Fruit fly (Drosophila melanogaster) whole organism, larva: ENCODE data around the gene tko.

ENCODE experiments used
- noc ChIP-seq: fragments of 200-800 bp; sonication (Bioruptor generic); optimal IDR thresholded peaks from 3 replicates; lab custom pipeline; 2019; ENCODE audit warnings: missing biosample characterization, mild to moderate bottlenecking, missing genetic modification characterization, moderate library complexity

tko gene

dm6 chrX:2443798-2444197, at the start of gene tko:
Gene tko, minus strand, starts transcription at chrX:2443976.
- TF ChIP-seq noc (tag; lab: Kevin White, UChicago): no peak

DNA sequence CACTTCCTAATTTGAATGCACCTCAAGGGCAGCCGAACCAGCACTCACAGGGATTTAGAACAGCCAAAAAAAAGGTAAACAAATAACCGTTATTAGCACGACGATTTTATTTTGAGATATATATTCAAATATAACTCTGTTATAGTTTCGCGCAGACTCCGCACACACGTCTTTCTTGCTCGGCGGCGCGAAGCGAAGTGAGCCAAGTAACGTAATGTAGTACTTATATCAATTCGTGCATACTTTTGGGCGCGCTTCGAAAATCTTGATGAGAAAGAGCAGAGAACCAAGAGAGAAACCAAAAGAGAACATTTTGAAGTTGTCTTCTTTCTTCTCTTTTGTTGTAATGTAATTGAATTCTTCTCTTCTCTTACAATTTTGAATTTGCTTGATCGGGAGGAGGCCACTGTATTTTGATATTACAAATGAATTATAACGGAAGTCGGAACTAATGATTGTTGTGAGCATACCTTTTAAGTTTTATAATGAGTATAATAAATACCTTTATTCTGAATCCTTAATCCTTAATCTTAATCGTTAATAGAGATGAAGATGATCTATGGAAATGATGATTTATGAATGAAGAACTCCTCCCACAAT, 26.2 kb upstream of the tko start, which contains the start of gene boi:
TSS of gene boi (minus strand) at position 201 of the 600 bp plus-strand sequence.
- TF ChIP-seq noc (tag; lab: Kevin White, UChicago): no peak

DNA sequence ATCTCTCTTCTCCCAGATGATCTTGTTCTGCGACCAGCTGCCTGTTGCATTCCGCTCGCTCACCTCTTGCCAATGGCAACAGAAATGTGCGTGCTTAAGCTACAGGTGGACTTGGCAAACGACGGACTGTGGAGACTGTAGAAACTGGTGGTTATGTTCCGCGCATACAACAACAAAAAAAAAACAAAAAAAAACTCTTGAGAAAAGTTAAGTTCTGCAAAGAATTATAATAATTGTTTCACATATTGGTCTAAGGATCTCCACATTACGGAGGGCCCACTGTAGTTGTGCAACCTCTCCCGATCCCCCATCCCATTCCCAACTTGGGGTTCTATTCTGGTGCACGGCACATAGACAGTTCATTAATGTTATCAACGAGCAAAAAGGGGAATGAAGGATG, 24.8 kb upstream of the tko start:
- TF ChIP-seq noc (tag; lab: Kevin White, UChicago): no peak

DNA sequence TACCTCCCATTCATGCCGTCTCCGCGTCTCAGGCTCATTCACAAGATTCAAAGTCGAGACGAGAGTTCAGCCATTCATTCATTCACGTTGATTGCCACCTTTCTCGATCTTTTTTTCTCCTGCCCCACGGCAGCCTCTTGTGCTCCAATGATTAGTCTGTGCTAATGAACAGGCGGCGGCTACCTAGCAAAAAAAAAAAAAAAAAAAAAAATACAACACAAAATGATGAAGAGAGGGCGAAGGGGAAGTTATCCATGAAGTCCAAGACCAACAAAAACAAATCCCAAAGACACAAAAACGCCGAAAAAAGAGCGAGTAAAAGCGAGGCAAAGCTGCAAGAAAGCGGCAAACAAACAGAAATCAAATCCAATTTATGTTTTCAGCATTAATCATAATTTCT, 23.1 kb upstream of the tko start:
- TF ChIP-seq noc (tag; lab: Kevin White, UChicago): no peak

DNA sequence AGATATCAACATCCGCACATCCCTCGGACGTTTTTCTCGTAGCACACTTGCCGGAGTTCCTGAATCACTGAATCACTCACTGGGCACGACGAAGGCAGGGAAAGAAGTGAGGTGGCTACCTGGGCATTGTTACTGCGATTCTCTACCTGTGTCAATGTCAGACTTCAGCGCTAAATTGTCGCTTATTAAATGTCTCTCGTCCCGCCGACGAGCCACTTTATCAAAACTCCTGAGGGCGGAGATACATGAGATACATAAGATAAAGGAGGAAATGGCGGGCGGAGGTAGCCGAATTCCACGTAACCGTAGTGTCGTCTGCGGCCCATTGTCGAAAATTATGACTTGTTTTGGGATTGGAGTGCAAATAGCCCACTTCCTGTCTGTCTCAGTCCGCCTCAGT, 21.9 kb upstream of the tko start:
- no peak for TF ChIP-seq noc (tag; lab: Kevin White, UChicago)

DNA sequence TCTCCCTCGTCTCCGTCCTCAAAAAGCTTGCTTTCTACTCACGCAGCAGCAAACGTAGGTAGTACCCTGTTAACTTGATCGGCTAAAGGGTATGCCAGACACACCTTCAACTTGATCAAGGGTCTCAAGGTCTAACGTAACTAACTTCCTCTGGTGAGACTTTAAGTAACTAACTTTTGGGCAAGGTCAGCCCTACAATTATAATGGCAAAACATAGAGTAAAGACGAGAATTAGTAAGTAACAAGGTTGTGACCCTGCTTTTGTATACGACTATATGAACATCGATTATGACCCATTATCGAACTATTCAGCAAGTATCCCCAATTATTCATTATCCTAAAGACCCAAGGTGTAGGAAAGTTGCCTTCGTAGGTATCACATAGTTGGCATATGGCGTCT, 20.4 kb upstream of the tko start:
- TF ChIP-seq noc (tag; lab: Kevin White, UChicago): no peak

- no peak for TF ChIP-seq noc (tag; lab: Kevin White, UChicago)
These were observed 19.3 kb upstream of the tko start for dm6 chrX:2462919-2463544.

dm6 chrX:2461421-2462393, 17.9 kb upstream of the tko start:
- TF ChIP-seq noc (tag; lab: Kevin White, UChicago): no peak

DNA sequence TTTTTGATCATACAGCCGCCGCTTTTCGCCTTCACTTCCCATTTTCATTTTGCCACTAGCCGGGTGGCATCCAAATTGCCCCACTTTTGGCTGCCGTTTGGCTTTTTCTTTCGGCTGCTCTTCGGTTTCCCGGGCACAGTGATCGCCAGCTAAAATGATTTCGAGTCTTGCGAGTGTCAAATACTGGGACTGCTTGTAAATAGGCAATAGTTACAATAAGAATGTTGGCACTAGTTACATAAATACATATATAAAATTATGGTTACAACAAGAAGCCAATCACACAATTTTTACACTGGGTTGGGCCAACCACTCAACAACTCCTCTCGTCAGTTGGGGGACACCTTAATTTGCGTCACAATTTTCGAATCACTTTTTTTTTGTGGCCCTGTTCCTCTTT, 16.1 kb upstream of the tko start:
- no peak for TF ChIP-seq noc (tag; lab: Kevin White, UChicago)

DNA sequence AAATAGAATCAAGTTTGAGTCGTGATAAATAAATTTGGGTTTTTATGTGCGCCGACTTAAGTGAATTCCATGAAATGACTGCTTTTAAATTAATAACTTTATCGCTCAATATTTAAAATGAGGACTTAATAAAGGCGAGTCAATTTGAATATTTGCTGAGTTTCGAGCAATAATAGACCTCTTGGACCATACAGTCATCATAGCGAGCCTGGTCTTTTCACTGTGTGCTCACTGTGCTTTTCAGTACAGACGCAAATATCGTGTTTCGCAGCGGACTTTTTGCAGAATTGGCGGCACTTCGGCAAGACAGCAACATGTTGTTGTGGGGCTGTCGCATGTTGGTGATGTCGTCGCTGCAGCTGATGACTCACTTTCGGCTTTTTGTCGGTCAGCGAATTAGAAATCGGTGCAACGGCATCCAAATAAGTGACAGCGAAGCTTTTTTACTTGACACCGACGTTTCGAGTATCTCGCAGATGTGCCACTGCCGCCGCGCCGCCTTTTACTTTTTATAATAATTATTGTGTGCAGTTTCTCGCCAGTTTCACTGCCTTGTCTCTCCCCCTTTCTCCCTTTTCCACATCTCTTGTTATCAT, 14.2 kb upstream of the tko start:
- no peak for TF ChIP-seq noc (tag; lab: Kevin White, UChicago)

DNA sequence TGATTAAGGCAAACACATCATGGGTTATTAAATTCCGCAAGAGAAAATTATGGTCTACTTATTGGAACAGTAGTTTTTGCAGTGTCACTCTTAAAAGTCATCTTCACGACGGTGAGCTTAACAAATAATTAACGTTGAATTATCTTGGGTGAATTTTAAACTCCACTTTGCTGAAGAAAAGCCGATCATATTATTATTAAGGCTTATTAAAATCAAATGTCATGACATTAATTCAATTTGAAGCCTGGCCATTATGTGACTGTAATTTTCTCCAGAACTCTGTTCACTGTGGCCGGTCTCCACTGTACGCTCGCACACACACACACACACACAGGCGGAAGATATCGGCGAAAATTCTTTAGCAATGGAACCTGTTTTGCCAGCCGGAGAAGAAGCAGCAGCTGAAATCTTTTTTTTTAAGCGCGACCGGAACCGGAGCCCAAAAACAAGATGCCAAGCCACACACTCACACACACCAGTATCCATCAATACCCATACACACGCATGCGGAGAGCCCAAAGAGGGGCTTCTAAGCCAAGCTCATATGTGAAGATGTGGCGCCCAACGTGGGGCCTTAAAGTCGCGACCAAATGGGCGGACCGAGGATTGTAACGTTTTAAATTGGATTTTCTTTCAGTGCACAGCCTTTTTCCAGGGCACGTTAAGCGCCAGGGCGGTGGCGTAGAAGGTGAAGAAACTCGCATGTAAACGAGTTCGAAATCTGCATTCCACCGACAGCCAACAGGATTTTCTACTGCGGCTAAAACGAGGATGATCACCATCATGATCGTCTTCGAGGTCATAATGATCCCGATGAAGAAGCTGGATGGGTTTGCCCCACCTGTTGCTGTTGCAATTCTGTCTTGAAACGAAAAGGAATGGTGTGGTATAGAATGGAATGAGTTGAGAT, 11.8 kb upstream of the tko start:
- TF ChIP-seq noc (tag; lab: Kevin White, UChicago): peak; percentile 41

dm6 chrX:2453772-2454171, 10.0 kb upstream of the tko start:
- TF ChIP-seq noc (tag; lab: Kevin White, UChicago): no peak

dm6 chrX:2452734-2453133, 9.0 kb upstream of the tko start:
- no peak for TF ChIP-seq noc (tag; lab: Kevin White, UChicago)

- peak; percentile 1 for TF ChIP-seq noc (tag; lab: Kevin White, UChicago)
These were observed 4.0 kb upstream of the tko start, which contains the start of gene z for dm6 chrX:2447750-2448299. Gene z, plus strand, starts transcription at chrX:2447769.
